Worm (Caenorhabditis elegans): Measurements from ENCODE around the gene Y54G2A.12.

Y54G2A.12 gene

DNA sequence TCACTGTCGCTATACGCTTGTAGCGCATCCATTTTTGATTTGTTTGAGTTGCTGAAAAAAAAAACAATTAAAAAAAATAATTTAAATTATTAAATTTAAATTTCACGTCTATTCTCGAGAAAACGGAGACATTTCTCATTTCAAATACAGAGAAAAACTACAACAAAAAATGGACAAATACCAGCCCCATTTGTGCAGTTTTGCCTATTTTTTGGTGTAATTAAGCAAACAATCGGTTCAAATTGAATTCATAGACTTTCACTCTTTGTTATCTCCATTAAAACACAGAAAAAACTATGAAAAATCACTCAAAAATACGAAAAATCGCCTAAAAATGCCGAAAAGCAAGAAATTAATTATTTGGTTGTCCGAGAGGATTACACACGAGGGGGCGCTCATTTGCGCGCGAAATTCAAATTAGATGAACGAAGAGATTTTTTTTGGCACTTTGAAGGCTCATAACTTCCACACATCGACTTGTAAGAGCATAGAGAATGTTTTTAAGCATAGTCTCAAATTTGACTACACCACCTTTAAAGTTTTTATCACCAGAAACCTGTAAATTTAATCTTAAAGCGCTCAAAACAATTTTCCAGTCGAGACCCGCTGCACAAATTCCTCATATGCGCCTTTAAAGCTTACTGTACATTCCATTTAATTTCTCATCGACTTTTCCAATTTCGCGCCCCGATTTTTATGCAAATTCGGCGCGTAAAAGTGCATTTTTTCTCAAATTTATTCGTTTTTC, at the start of gene Y54G2A.12:
Y54G2A.12 (minus strand) TSS at position 51 of the 748 bp plus-strand sequence.
- TF ChIP-seq ceh-43 (GFP tag; optimal IDR thresholded peaks at IDR 0.05) (no peak), sptf-1 (tag; optimal IDR thresholded peaks at IDR 0.05) (no peak), ceh-39 (tag; optimal IDR thresholded peaks at IDR 0.05) (no peak), lin-13 (tag; optimal IDR thresholded peaks at IDR 0.05) (no peak), ces-1 (GFP tag; optimal IDR thresholded peaks at IDR 0.05) (no peak), nhr-2 (tag; optimal IDR thresholded peaks at IDR 0.05) (no peak), unc-62 (GFP tag; optimal IDR thresholded peaks at IDR 0.05) (no peak), M03D4.4 (tag; optimal IDR thresholded peaks at IDR 0.05) (no peak), drap-1 (GFP tag; optimal IDR thresholded peaks at IDR 0.05) (no peak), flh-1 (GFP tag; optimal IDR thresholded peaks at IDR 0.05) (no peak), mep-1 (tag; optimal IDR thresholded peaks at IDR 0.05) (no peak), pha-4 (tag; optimal IDR thresholded peaks at IDR 0.05) (no peak), snpc-4 (tag; optimal IDR thresholded peaks at IDR 0.05) (no peak)

DNA sequence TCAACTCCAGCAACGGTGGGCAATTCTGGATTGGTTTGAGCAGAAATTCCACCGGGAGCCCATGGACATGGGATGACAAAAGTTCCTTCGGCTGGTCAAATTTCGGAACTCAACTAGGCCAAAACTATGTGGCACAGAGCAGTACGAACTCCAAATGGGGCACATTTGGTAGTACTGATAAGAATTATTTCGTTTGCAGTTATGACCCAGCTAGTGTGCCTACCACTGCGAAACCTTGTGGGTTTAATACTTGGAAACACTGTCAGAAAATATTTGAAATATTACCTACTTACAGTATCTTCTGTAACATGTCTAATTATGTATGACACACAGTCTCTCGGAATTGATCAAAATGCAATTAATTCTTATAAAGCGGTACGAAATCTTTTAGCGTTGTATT, 43.7 kb upstream of the Y54G2A.12 start:
- no peak for TF ChIP-seq cnd-1 (tag; optimal IDR thresholded peaks at IDR 0.05)
- no peak for TF ChIP-seq mab-5 (tag; optimal IDR thresholded peaks at IDR 0.05)
- no peak for TF ChIP-seq blmp-1 (tag; optimal IDR thresholded peaks at IDR 0.05)
- no peak for TF ChIP-seq nhr-237 (tag; optimal IDR thresholded peaks at IDR 0.05)
- no peak for TF ChIP-seq nhr-76 (tag; optimal IDR thresholded peaks at IDR 0.05)
- no peak for TF ChIP-seq hlh-1 (tag; optimal IDR thresholded peaks at IDR 0.05)
- TF ChIP-seq M03D4.4 (tag; optimal IDR thresholded peaks at IDR 0.05): no peak
- no peak for TF ChIP-seq drap-1 (GFP tag; optimal IDR thresholded peaks at IDR 0.05)
- no peak for TF ChIP-seq ceh-83 (GFP tag; optimal IDR thresholded peaks at IDR 0.05)
- no peak for TF ChIP-seq ces-1 (GFP tag; optimal IDR thresholded peaks at IDR 0.05)
- no peak for TF ChIP-seq nhr-2 (tag; optimal IDR thresholded peaks at IDR 0.05)
- TF ChIP-seq nhr-28 (tag; optimal IDR thresholded peaks at IDR 0.05): no peak

DNA sequence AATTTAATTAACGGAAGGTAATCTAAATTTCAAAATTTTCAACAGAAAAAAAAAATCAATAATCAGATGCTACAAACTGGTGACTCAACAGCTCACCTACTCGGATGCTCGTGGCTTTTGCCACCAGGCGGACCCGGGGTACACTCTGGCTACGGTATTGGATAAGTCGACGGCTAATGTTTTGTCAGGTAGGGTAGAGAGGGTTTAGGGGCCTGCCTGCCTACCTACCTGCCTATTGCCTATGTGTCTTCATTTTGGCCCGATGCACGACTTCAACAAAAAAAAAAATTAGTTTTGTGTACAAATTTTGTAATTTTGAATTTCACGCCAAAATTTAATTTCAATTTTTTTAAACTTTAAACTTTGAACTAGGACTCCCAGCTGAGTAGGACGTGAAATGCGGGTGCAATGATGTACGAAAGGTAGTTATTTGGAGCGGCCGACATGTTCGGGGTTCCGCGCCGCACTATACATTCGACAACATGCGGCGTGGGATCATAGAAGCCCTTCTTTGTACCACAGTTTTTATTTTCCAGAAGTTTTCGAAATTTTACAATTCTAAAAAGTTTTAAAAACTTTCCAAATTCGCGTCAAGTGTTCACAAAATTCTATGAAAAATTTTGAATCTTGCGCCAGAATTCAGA, 42.9 kb upstream of the Y54G2A.12 start:
- TF ChIP-seq ceh-43 (GFP tag; optimal IDR thresholded peaks at IDR 0.05) (no peak), pha-4 (tag; optimal IDR thresholded peaks at IDR 0.05) (no peak), ceh-83 (GFP tag; optimal IDR thresholded peaks at IDR 0.05) (peak; percentile 3), nhr-2 (tag; optimal IDR thresholded peaks at IDR 0.05) (no peak)

DNA sequence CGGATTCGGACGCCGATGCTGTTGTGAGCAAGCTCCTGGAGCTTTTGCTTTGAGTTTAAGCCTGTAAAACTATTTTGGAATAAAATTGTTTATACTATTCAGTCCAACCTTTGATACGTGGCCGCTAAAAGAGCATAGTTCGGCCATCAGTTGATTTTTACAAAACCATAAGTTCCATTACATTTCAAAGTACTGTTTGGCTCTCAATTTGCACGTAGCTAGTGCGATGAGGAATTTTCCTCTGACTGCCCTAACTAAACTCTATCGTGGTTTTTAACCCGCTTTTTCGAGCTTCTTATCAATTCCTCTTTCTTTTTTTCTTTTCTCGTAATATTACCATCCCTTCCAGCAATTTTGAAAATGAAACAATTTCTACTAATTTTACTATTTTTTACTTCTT, 40.8 kb upstream of the Y54G2A.12 start, which contains the start of gene clec-80:
clec-80 (plus strand) TSS at position 301 of the 400 bp plus-strand sequence.
- TF ChIP-seq nhr-28 (tag; optimal IDR thresholded peaks at IDR 0.05): no peak
- no peak for TF ChIP-seq snpc-4 (tag; optimal IDR thresholded peaks at IDR 0.05)
- TF ChIP-seq mls-2 (tag; optimal IDR thresholded peaks at IDR 0.05): no peak
- TF ChIP-seq sem-2 (GFP tag; optimal IDR thresholded peaks at IDR 0.05): no peak
- TF ChIP-seq nhr-76 (tag; optimal IDR thresholded peaks at IDR 0.05): no peak
- no peak for TF ChIP-seq ztf-11 (tag; optimal IDR thresholded peaks at IDR 0.05)
- TF ChIP-seq lin-13 (tag; optimal IDR thresholded peaks at IDR 0.05): no peak
- TF ChIP-seq nhr-2 (tag; optimal IDR thresholded peaks at IDR 0.05): no peak
- no peak for TF ChIP-seq nhr-12 (tag; optimal IDR thresholded peaks at IDR 0.05)
- no peak for TF ChIP-seq hlh-1 (tag; optimal IDR thresholded peaks at IDR 0.05)
- TF ChIP-seq cnd-1 (tag; optimal IDR thresholded peaks at IDR 0.05): no peak
- no peak for TF ChIP-seq ham-2 (GFP tag; optimal IDR thresholded peaks at IDR 0.05)
- TF ChIP-seq ceh-83 (GFP tag; optimal IDR thresholded peaks at IDR 0.05): no peak
- TF ChIP-seq elt-1 (tag; optimal IDR thresholded peaks at IDR 0.05; ENCODE audit: borderline replicate concordance, insufficient read depth): no peak
- TF ChIP-seq lin-32 (GFP tag; optimal IDR thresholded peaks at IDR 0.05): no peak
- no peak for TF ChIP-seq unc-120 (tag; optimal IDR thresholded peaks at IDR 0.05; ENCODE audit: poor library complexity, severe bottlenecking)
- no peak for TF ChIP-seq drap-1 (GFP tag; optimal IDR thresholded peaks at IDR 0.05)

DNA sequence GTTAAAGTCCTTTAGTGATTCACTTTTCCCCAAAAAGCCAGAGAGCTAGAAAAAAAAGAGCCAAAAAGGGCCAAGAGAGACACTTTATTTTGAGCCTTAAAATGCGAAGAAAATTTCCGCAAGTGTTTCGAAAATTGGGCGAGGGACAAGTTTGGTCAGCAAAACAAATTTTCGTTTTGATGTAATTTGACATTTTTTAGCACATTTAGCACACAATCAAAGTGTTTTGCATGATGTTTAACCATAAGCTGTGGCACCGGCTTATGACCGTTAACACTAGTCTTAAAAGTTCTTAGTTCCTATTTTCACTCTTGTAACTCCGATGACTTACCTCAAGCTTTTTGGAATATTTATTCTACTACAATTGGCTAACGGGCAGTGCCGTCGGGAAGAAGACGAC, 37.8 kb upstream of the Y54G2A.12 start, which contains the start of gene Y54G2A.37:
Y54G2A.37 (plus strand) TSS at position 301 of the 400 bp plus-strand sequence.
- TF ChIP-seq elt-1 (tag; optimal IDR thresholded peaks at IDR 0.05; ENCODE audit: borderline replicate concordance, insufficient read depth) (no peak), drap-1 (GFP tag; optimal IDR thresholded peaks at IDR 0.05) (no peak), ham-2 (GFP tag; optimal IDR thresholded peaks at IDR 0.05) (no peak), snpc-4 (tag; optimal IDR thresholded peaks at IDR 0.05) (no peak), mep-1 (tag; optimal IDR thresholded peaks at IDR 0.05) (no peak), nhr-2 (tag; optimal IDR thresholded peaks at IDR 0.05) (no peak), flh-1 (GFP tag; optimal IDR thresholded peaks at IDR 0.05) (no peak), bed-3 (GFP tag; optimal IDR thresholded peaks at IDR 0.05) (no peak), unc-62 (GFP tag; optimal IDR thresholded peaks at IDR 0.05) (no peak)
